Fruit fly (Drosophila melanogaster) whole organism, embryonic: ENCODE measurements around the gene CG11674.

ENCODE experiments used
- Atf6 ChIP-seq: fragments of 200-800 bp; sonication (Bioruptor generic); IDR thresholded peaks from 2 replicates; pipeline ENCODE4 v1.3.6; 2022; ENCODE audit warnings: missing biosample characterization, missing genetic modification characterization
- CG11398 ChIP-seq: fragments of 200-800 bp; sonication (Bioruptor generic); optimal IDR thresholded peaks from 2 replicates; lab custom pipeline; 2016; ENCODE audit warnings: missing biosample characterization, missing genetic modification characterization
- CG11723 ChIP-seq: fragments of 200-800 bp; sonication (Bioruptor generic); optimal IDR thresholded peaks from 2 replicates; lab custom pipeline; 2017; ENCODE audit warnings: missing biosample characterization, mild to moderate bottlenecking, missing genetic modification characterization
- CG13775 ChIP-seq: fragments of 200-800 bp; sonication (Bioruptor generic); optimal IDR thresholded peaks from 3 replicates; lab custom pipeline; 2017; ENCODE audit warnings: missing biosample characterization, mild to moderate bottlenecking, missing genetic modification characterization
- CG14014 ChIP-seq: fragments of 200-800 bp; sonication (Bioruptor generic); IDR thresholded peaks from 2 replicates; pipeline ENCODE4 v1.3.6; 2022; ENCODE audit warnings: missing biosample characterization, missing genetic modification characterization
- CG15696 ChIP-seq: fragments of 200-800 bp; sonication (Bioruptor generic); optimal IDR thresholded peaks from 2 replicates; lab custom pipeline; 2019; ENCODE audit warnings: missing biosample characterization, mild to moderate bottlenecking, missing genetic modification characterization, moderate library complexity
- CG17385 ChIP-seq: fragments of 200-800 bp; sonication (Bioruptor generic); optimal IDR thresholded peaks from 3 replicates; lab custom pipeline; 2018; ENCODE audit warnings: missing biosample characterization, mild to moderate bottlenecking, missing genetic modification characterization
- CG17568 ChIP-seq: fragments of 200-800 bp; sonication (Bioruptor generic); optimal IDR thresholded peaks from 2 replicates; lab custom pipeline; 2018; ENCODE audit warnings: missing biosample characterization, mild to moderate bottlenecking, missing genetic modification characterization, moderate library complexity
- CG18011 ChIP-seq: fragments of 200-800 bp; sonication (Bioruptor generic); optimal IDR thresholded peaks from 2 replicates; lab custom pipeline; 2017; ENCODE audit warnings: missing biosample characterization, missing genetic modification characterization, mild to moderate bottlenecking, moderate library complexity, missing genotype
- CG18262 ChIP-seq: fragments of 200-800 bp; optimal IDR thresholded peaks from 3 replicates; lab custom pipeline; 2019; ENCODE audit warnings: missing biosample characterization, mild to moderate bottlenecking, missing genetic modification characterization, moderate library complexity
- CG33557 ChIP-seq: fragments of 200-800 bp; sonication (Bioruptor generic); optimal IDR thresholded peaks from 2 replicates; lab custom pipeline; 2019; ENCODE audit warnings: missing biosample characterization, mild to moderate bottlenecking, missing genetic modification characterization, moderate library complexity
- CG5245 ChIP-seq: fragments of 200-800 bp; sonication (Bioruptor generic); optimal IDR thresholded peaks from 3 replicates; lab custom pipeline; 2016; ENCODE audit warnings: missing biosample characterization, missing genetic modification characterization
- CG6654 ChIP-seq: fragments of 200-800 bp; sonication (Bioruptor generic); optimal IDR thresholded peaks from 2 replicates; lab custom pipeline; 2017; ENCODE audit warnings: missing biosample characterization, mild to moderate bottlenecking, missing genetic modification characterization
- CG7357 ChIP-seq: fragments of 200-800 bp; sonication (Bioruptor generic); IDR thresholded peaks from 3 replicates; pipeline ENCODE4 v1.3.6; 2022; ENCODE audit warnings: missing biosample characterization, missing genetic modification characterization
- CG9876 ChIP-seq: fragments of 200-800 bp; sonication (Bioruptor generic); optimal IDR thresholded peaks from 2 replicates; lab custom pipeline; 2016; ENCODE audit warnings: missing biosample characterization, missing genetic modification characterization
- Dfd ChIP-seq, 2 experiments: fragments of >200 bp; optimal IDR thresholded peaks; 2 replicates each; lab custom pipeline; 2017; ENCODE audit warnings: missing biosample characterization in 2 of 2, missing genetic modification characterization in 2 of 2
- Fer1 ChIP-seq: fragments of 200-800 bp; sonication (Bioruptor generic); optimal IDR thresholded peaks from 2 replicates; lab custom pipeline; 2017; ENCODE audit warnings: missing biosample characterization, mild to moderate bottlenecking, missing genetic modification characterization
- HLH4C ChIP-seq: fragments of 200-800 bp; sonication (Bioruptor generic); IDR thresholded peaks from 3 replicates; pipeline ENCODE4 v1.3.6; 2022; ENCODE audit warnings: missing biosample characterization, missing genetic modification characterization; ENCODE audit not compliant: partially characterized antibody
- Myb ChIP-seq: fragments of 200-800 bp; sonication (Bioruptor generic); optimal IDR thresholded peaks from 2 replicates; lab custom pipeline; 2016; ENCODE audit warnings: missing biosample characterization, missing genetic modification characterization
- TFAM ChIP-seq: fragments of 200-800 bp; sonication (Bioruptor generic); optimal IDR thresholded peaks from 2 replicates; lab custom pipeline; 2017; ENCODE audit warnings: missing biosample characterization, missing genetic modification characterization, inconsistent platforms
- aop ChIP-seq: fragments of 200-800 bp; sonication (Bioruptor generic); IDR thresholded peaks from 2 replicates; pipeline ENCODE4 v1.3.6; 2022; ENCODE audit warnings: missing biosample characterization, missing genetic modification characterization
- ash1 ChIP-seq: fragments of 200-800 bp; sonication (Bioruptor generic); optimal IDR thresholded peaks from 2 replicates; lab custom pipeline; 2018; ENCODE audit warnings: missing biosample characterization, mild to moderate bottlenecking, missing genetic modification characterization
- btn ChIP-seq: fragments of 200-800 bp; sonication (Bioruptor generic); optimal IDR thresholded peaks from 2 replicates; lab custom pipeline; 2016; ENCODE audit warnings: missing biosample characterization, missing genetic modification characterization
- caup ChIP-seq: fragments of 200-800 bp; sonication (Bioruptor generic); optimal IDR thresholded peaks from 3 replicates; lab custom pipeline; 2017; ENCODE audit warnings: missing biosample characterization, mild to moderate bottlenecking, missing genetic modification characterization, moderate library complexity; ENCODE audit not compliant: severe bottlenecking
- ci ChIP-seq: fragments of 200-800 bp; sonication (Bioruptor generic); IDR thresholded peaks from 3 replicates; pipeline ENCODE4 v1.3.6; 2022; ENCODE audit warnings: missing biosample characterization, missing genetic modification characterization
- ems ChIP-seq: fragments of 200-800 bp; sonication (Bioruptor generic); optimal IDR thresholded peaks from 3 replicates; lab custom pipeline; 2016; ENCODE audit warnings: missing biosample characterization, missing genetic modification characterization
- fd64A ChIP-seq: fragments of 200-800 bp; sonication (Bioruptor generic); optimal IDR thresholded peaks from 3 replicates; lab custom pipeline; 2018; ENCODE audit warnings: missing biosample characterization, mild to moderate bottlenecking, missing genetic modification characterization
- gfzf ChIP-seq: fragments of 200-800 bp; sonication (Bioruptor generic); optimal IDR thresholded peaks from 2 replicates; lab custom pipeline; 2016; ENCODE audit warnings: missing biosample characterization, mild to moderate bottlenecking, missing genetic modification characterization, moderate library complexity
- kay ChIP-seq: fragments of 200-800 bp; sonication (Bioruptor generic); optimal IDR thresholded peaks from 2 replicates; lab custom pipeline; 2016; ENCODE audit warnings: missing biosample characterization, missing genetic modification characterization
- maf-S ChIP-seq: fragments of 200-800 bp; sonication (Bioruptor generic); optimal IDR thresholded peaks from 2 replicates; lab custom pipeline; 2016; ENCODE audit warnings: missing biosample characterization, missing genetic modification characterization
- pan ChIP-seq, 4 experiments: fragments of >200 bp in 3 of 4; fragments of 200-800 bp in 1 of 4; sonication (Bioruptor generic) in 1 of 4; optimal IDR thresholded peaks in 3 of 4; IDR thresholded peaks in 1 of 4; 2 replicates each; pipeline versions ENCODE4 v1.3.6 to Lab custom; 2017 to 2022; ENCODE audit warnings: missing biosample characterization in 2 of 4, missing genetic modification characterization in 2 of 4, mixed read lengths in 1 of 4
- unc-4 ChIP-seq: fragments of 200-800 bp; sonication (Bioruptor generic); IDR thresholded peaks from 2 replicates; pipeline ENCODE4 v1.3.6; 2022; ENCODE audit warnings: missing biosample characterization, missing genetic modification characterization; ENCODE audit not compliant: partially characterized antibody

The CG11674 gene

DNA sequence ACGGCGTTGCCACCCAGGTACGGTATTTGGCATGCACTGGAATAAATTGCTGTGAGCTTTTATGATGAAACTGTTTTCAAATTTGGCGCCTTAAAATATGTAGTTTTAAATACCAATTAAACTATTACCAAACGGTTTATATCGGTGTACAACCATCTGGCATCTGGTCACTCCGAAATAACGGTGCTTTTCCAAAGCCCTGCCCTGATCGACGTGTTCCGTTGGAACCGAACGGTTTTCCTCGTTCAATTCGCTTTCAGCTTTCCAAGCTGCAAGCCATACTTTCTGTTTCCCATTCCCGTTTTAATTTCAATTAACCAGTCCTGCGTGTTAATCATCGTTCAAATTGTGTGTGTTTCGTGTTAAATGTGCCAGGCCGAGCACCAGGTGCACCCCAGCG is 32.7 kb downstream of the CG11674 start, which contains the start of gene yl:
TSS of gene yl (plus strand) at position 202 of the 400 bp plus-strand sequence.
- TF ChIP-seq Myb (GFP tag; lab: Kevin White, UChicago) = peak; percentile 8
- no peak for TF ChIP-seq CG7357 (GFP tag; lab: Robert Waterston, UW)
- TF ChIP-seq gfzf = peak; percentile 15
- TF ChIP-seq, all 482 proteins: peak for 2

DNA sequence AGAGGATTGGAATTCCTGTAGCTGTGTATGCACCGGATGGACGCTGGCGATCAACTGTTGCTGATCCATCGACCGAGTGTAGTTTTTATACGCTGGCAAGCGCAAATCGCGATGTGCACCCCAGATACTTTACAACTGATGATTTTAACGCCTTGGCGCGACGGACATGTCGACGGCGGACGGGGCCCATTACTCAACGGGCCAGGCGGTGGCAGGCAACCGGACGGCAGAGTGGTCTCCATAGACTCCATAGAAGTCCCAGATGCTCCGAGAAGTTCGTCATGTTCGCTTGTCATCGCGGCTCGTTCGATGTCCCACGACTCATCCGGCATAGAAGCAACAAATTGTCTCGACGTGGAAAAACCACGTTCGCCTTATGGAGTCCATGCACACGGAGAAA is 33.8 kb downstream of the CG11674 start, which contains the start of gene CG13403:
TSS of gene CG13403 (minus strand) at position 101 of the 400 bp plus-strand sequence.
- no peak for TF ChIP-seq TFAM (GFP tag; lab: Kevin White, UChicago)
- TF ChIP-seq CG14014 = no peak
- TF ChIP-seq CG9876 (GFP tag; lab: Kevin White, UChicago) = no peak
- no peak for TF ChIP-seq ems (GFP tag; lab: Kevin White, UChicago)
- no peak for TF ChIP-seq CG17385 (GFP tag; lab: Kevin White, UChicago)
- TF ChIP-seq CG17568 (GFP tag; lab: Kevin White, UChicago) = no peak
- no peak for TF ChIP-seq CG13775 (GFP tag; lab: Kevin White, UChicago)

DNA sequence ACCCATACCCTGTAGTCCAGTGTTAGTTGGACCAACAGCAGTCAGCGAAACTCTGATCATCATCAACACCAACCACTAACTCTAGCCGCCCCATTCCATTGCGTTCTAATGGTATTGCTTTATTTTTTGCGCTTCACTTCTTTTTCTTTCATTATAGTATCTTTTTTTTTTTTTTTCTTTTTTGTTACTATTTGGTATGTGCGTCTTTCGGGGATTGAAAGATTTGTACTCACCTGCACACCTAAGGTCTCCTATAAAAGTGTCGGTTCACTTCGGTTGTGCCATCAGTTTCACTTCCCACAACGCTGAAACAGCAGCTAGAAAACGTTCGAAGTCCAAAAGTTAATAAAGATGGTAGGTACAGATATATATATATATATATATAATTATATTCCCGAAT is 36.5 kb downstream of the CG11674 start, which contains the start of gene CG11585:
TSS of gene CG11585 (plus strand) at position 301 of the 400 bp plus-strand sequence.
- no peak for TF ChIP-seq HLH4C (GFP tag; lab: Robert Waterston, UW)
- TF ChIP-seq CG18011 = no peak
- no peak for TF ChIP-seq Fer1 (GFP tag; lab: Kevin White, UChicago)
- TF ChIP-seq CG18262 (tag; lab: Kevin White, UChicago) = no peak
- TF ChIP-seq ci (GFP tag; lab: Robert Waterston, UW) = no peak
- no peak for TF ChIP-seq CG5245 (GFP tag; lab: Kevin White, UChicago)
- TF ChIP-seq fd64A (GFP tag; lab: Kevin White, UChicago) = no peak
- TF ChIP-seq caup (GFP tag; lab: Kevin White, UChicago) = no peak
- no peak for TF ChIP-seq pan (optimal IDR thresholded peaks at IDR 0.05; lab: Kevin White, UChicago)
- TF ChIP-seq pan (GFP tag; optimal IDR thresholded peaks at IDR 0.05 in 1 of 2, IDR thresholded peaks at IDR 0.05 in 1 of 2) = no peak
- TF ChIP-seq CG11398 (GFP tag; lab: Kevin White, UChicago) = no peak
- TF ChIP-seq Atf6 (GFP tag; lab: Robert Waterston, UW) = no peak
- TF ChIP-seq CG6654 (GFP tag; lab: Kevin White, UChicago) = no peak
- no peak for TF ChIP-seq CG11723 (GFP tag; lab: Kevin White, UChicago)
- no peak for TF ChIP-seq aop (GFP tag; lab: Robert Waterston, UW)
- TF ChIP-seq unc-4 (GFP tag; lab: Robert Waterston, UW) = no peak
- no peak for TF ChIP-seq kay (GFP tag; lab: Kevin White, UChicago)
- TF ChIP-seq maf-S (GFP tag; lab: Kevin White, UChicago) = no peak
- no peak for TF ChIP-seq Dfd (GFP tag; optimal IDR thresholded peaks at IDR 0.05; lab: Kevin White, UChicago)
- TF ChIP-seq ash1 (GFP tag; lab: Kevin White, UChicago) = no peak
- no peak for TF ChIP-seq CG15696 (tag; lab: Kevin White, UChicago)

DNA sequence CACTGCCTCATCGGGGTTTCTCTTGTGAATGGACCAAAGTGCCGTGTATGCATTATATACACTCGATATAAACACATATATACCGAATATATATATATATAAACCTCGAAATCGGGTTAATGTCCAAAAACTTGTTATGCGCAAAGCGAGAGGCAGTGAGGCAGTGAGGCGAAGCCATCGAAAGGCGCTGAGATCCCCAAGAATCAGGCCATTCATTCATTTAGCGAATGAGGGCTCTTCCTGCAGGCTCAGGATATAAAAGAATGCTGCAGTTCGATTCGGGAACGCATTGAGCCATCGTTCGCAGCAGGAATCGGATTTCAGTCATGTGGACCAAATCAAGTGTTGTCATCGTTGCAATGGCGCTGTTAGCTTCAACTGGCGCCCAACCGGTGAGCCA is 38.7 kb downstream of the CG11674 start, which contains the start of gene CG12481:
TSS of gene CG12481 (plus strand) at position 301 of the 400 bp plus-strand sequence.
- TF ChIP-seq btn (GFP tag; lab: Kevin White, UChicago) = no peak
- TF ChIP-seq CG33557 (GFP tag; lab: Kevin White, UChicago) = no peak
